Fruit fly (Drosophila melanogaster) Kc167 (cell line): ENCODE data around the gene CG18809.

Experiments used
- Myc ChIP-seq: fragments of >200 bp; optimal IDR thresholded peaks from 2 replicates; lab custom pipeline; 2017; ENCODE audit warnings: missing external identifiers
- Sin3A ChIP-seq: fragments of >200 bp; optimal IDR thresholded peaks from 2 replicates; lab custom pipeline; 2018; ENCODE audit warnings: missing external identifiers
- h ChIP-seq: fragments of >200 bp; optimal IDR thresholded peaks from 3 replicates; lab custom pipeline; 2018; ENCODE audit warnings: missing external identifiers
- insv ChIP-seq: fragments of >200 bp; optimal IDR thresholded peaks from 3 replicates; lab custom pipeline; 2018; ENCODE audit warnings: missing external identifiers
- psq ChIP-seq: fragments of >200 bp; optimal IDR thresholded peaks from 2 replicates; lab custom pipeline; 2017; ENCODE audit warnings: missing external identifiers
- ttk ChIP-seq: sonication (Bioruptor generic); optimal IDR thresholded peaks from 2 replicates; lab custom pipeline; 2017; ENCODE audit warnings: missing external identifiers

Gene CG18809

DNA sequence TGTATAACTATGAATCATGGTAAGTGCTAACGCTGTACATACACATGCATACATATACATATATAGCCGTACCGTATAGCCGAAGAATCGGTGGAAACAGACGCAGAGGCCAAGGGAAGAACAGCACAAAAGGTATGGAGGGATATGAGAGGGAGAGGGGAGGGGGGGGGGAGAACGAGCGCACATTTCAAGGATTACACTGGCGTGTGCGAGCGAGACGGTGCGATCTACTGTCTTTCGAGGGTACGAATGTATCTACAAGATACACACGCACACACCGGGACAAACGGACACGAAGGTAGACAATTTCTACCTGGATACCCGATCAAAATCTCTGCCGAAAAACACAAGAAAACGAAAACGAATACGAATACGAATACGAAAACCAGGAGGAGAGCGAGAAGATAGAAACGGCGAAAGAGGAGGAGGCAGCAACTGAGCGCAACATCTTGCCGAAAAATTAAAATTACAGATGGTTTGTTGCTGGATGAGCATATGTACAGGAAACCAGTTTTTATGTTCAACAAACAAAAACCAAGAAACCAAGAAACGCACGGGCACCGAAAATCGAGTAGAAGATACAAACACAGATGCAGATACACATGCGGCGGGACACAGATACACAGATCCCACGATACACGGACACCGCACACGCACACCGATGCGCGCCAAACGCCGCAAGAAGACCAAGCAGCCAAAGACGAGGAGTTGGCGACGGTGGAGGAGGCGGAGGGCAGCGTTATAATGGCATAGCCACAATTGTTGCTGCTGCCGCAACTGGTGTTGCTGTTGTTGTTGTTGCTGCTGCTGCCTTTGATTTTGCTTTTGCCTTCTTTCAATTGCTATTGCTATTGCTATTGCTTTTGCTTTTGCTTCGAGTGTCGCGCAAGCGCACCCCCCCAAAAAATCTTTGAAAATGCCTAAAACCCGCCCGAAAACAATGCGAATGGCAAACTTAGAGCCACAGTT lies 29.9 kb upstream of the CG18809 start:
- TF ChIP-seq insv (lab: Kevin White, UChicago) (no peak), h (lab: Kevin White, UChicago) (no peak), Myc (lab: Kevin White, UChicago) (no peak), psq (lab: Kevin White, UChicago) (no peak), ttk (lab: Kevin White, UChicago) (no peak), Sin3A (no peak)

DNA sequence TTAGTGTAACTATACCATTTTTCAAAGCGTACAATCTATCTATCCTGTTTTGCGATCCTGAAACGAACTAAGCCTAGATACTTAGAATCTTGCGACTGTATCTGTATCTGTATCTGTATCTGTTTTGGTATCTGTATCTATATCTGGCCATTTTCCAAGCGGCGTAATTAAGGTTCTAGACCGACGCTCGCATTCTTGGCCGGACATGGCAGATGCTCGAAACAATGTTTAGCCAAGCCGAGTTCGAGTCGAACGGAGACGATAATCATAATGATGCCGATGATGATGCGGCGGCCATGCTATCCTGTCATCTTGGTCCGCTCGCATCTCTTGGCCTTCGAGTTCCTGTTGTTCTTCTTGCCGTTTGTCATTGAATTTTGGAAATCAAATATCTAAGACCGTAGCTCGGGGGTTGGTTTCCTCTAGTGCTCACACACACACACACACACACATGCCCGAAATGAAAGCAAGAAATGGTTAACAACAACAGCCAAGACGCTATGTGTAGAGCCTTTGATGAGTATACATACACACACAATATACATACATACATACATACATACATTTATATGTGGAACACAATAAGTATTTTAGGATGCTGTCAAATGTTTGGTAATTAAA lies 28.0 kb upstream of the CG18809 start:
- TF ChIP-seq h (lab: Kevin White, UChicago) (no peak), insv (lab: Kevin White, UChicago) (no peak), ttk (lab: Kevin White, UChicago) (no peak), psq (lab: Kevin White, UChicago) (no peak), Sin3A (no peak), Myc (lab: Kevin White, UChicago) (no peak)

DNA sequence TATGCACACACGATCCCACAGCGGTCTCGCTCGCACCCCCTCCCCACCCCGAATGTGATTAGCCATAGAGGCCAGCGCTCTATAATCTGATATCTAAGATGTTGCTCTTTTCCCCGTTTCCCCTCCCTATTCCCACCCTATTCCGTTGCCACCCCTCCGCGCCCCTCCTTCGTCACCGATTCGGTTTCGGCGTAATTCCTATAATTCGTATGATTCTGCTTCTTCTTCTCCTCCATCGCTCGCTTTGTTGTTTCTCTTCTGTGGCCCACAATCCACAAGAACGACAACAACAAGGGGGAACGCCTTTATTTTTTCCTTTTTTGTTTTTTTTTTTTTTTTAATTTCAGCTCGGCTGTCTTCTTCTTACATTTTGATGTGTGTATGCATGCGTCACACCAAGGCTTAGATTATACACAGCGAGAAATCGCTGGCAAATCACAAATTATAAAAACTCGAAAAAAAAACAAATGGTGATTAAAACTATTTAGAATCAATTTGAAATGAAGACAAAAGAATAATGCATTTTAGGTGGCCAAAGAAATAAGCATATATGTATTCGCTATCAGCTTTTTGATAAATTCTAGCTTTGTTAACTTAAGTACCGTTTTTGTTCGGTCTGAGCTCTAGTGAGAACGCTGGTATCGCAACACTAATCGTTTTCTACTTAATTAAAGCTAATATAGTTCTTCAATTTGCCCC lies 25.8 kb upstream of the CG18809 start:
- TF ChIP-seq h (lab: Kevin White, UChicago) (no peak), ttk (lab: Kevin White, UChicago) (no peak), insv (lab: Kevin White, UChicago) (no peak), Sin3A (no peak), Myc (lab: Kevin White, UChicago) (no peak), psq (lab: Kevin White, UChicago) (no peak)

DNA sequence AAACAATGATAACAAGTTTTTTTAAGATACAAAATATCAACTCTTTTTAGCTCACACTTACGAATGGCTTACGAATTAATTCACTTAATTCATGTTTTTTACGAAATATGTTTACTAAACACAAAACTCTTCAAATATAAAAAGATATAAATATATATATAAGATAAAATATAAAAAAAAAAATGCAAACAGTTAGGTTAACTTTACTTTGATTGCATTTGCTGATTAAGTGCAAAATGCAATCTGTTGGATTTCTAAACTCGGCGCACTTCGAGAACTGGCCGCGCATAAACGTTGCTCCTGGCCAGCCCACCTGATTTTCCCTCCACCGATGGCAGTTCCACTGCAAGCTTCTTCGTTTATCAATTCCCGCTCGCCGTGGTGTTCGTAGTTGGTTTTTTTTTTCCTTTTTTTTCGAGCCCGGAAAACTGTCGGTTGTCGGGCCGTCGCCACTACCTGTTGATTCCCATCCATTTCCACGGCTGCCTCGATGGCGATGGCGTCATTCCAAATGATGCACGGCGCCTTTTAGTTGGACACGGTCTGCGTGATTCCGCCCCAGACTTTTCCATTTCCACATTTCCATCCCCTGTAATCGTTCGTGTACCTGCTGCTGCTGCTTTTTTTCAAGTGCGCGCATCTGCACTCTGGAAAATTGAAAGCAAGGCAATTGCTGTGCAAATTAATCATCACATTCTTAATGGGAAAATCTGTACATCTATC lies 21.5 kb upstream of the CG18809 start:
- TF ChIP-seq ttk (lab: Kevin White, UChicago) (no peak), h (lab: Kevin White, UChicago) (no peak), psq (lab: Kevin White, UChicago) (no peak), Myc (lab: Kevin White, UChicago) (no peak), insv (lab: Kevin White, UChicago) (no peak)

DNA sequence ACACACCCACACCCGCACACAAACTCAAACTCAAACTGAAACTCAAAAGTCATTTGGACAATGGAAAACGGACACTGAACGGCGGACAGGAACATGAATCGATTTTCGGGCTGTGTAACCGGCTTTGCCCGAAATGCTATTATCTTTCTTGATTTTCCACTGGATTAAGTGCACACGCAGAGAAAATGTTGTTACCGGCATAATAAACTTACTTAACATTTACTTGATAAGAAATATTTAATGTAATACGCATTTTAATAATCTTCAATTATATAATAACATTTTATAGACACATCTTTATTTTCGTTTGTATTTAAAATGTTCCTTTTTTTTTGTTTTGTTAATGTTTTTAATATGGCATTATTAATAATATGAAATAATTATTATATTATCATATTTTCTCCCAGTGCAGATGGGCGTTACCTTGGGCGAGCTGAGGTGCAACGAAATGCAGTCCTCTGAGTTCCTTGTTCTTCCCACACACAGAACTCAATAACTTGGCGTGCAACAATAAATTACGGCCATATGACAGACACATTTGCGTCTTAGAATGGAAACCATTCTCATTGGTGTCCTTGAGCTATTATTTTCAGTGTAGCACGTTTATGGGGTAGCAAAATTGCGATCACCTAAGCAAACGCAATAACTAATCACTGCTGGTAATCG lies 20.8 kb upstream of the CG18809 start, which contains the start of gene CG12702:
Gene CG12702, minus strand, starts transcription at position 51 of the 666 bp plus-strand sequence.
- no peak for TF ChIP-seq Myc (lab: Kevin White, UChicago)
- TF ChIP-seq Sin3A: no peak
- TF ChIP-seq h (lab: Kevin White, UChicago): no peak

DNA sequence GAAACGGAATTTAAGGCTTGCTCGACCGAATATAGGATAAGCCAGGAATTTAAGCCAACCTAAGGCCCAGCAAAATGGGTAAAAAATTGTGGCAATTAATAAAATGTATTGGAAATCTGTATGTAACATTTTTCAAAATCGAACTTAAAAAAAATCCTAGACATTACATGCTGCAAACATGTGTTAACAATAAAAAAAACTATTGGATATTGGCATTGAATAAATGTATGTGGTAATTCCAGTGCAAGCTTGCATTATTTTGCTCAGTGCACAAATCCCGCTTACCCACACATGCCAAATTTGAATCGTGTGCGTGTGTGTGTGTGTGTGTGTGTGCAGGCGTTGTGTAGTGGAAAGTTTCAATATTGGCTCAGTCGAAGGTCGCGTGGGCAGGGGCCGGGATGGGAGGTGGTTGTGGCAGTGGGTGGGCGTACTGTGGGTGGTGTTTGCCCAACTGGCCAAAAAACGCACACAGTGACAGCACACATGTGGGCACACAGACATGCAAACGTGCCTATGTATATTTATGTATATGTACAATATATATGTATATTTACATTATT lies 19.4 kb upstream of the CG18809 start:
- no peak for TF ChIP-seq Myc (lab: Kevin White, UChicago)
- no peak for TF ChIP-seq ttk (lab: Kevin White, UChicago)
- TF ChIP-seq insv (lab: Kevin White, UChicago): no peak
- no peak for TF ChIP-seq Sin3A
- no peak for TF ChIP-seq h (lab: Kevin White, UChicago)
- TF ChIP-seq psq (lab: Kevin White, UChicago): no peak

DNA sequence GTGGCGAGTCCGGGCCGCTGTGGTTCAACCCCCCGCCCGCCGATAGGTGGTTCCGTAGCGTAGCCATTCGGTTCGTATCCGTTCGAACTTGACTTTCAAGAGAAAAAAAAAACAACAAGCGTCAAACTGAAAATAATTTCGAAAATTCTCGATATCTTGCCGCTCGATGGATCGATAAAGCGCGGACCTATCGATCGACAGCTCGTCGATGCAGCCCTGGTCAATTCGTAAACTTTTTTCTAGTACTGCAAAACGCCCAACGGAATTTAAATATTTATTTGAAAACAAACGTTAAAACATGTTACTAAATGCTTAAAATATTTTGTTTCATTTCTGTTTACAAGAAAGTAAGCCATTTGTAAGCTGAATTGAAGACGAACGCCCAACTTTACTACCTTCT lies 18.0 kb upstream of the CG18809 start:
- TF ChIP-seq h (lab: Kevin White, UChicago): no peak

DNA sequence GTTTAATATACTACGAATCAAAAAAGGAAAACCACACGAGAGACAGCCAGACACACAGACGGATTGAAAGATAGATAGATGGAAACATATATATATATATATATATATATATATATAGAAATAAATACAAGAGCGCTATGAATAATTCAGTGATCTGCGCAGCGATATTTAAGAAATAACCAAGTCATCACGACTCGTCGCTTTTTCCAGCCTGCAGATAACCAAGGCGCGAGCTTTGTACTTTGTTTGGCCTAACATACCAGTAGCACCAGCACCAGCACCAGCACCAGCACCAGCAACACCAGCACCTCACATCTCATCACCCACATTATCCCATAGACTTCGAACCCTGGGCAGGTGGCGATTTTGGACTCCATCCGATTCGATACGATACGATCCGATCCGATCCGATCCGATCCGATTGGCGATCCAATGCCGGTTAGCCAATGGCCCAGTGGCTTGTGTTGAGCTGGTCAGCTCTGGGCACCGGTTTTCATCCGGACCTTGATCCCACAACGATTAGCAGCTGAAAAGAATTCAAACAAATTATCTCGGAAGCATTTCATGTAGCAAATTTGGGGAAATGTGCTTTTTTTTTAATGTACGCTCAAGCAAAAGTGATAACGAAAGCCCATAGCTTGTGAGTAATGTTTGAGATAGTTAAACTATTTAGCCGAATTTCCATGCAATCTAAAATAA lies 10.7 kb upstream of the CG18809 start:
- no peak for TF ChIP-seq Myc (lab: Kevin White, UChicago)
- no peak for TF ChIP-seq h (lab: Kevin White, UChicago)
- no peak for TF ChIP-seq ttk (lab: Kevin White, UChicago)
- TF ChIP-seq insv (lab: Kevin White, UChicago): no peak
- no peak for TF ChIP-seq Sin3A

DNA sequence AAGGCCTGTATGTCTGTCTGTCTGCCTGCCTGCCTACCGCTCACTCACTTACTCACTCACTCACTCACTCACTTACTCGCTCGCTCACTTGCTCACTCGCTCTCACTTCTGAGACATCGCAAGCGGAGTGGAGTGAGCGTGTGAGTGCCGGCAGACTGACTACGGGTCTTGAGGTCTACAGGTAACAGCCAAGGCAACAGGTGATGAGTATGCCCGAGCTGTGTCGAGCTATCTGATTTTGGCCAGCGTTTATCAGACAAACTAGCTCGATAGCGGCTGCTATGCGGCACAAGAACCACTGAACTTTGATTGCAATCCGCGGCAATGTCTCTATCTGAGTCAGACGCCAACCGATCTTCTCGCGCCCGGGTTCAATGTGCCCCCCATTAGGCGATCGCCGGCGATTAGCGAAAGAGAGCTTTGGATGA lies 10.0 kb upstream of the CG18809 start:
- TF ChIP-seq psq (lab: Kevin White, UChicago) (no peak), Myc (lab: Kevin White, UChicago) (no peak), Sin3A (no peak), insv (lab: Kevin White, UChicago) (no peak), ttk (lab: Kevin White, UChicago) (no peak), h (lab: Kevin White, UChicago) (no peak)

DNA sequence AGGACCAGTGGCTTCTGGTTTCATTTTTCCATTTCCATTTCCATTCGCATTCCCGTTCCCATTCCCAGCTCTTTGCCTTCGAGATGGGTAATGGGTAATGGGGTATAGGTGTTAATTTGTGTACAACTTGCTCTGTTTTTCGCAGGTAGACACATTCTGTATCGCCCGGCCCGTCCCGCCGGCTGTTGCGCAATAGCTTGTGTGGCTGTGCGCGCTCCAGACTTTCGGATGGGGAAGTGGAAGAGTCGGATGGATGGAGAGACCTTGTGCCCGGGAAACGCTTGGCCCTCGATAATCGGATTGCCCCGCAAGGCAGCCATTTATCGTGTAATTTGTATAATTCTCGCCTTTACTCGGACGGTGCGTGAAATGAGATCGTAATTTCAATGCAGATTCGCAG lies 9.6 kb upstream of the CG18809 start:
- TF ChIP-seq psq (lab: Kevin White, UChicago) (no peak), Sin3A (no peak), h (lab: Kevin White, UChicago) (no peak), insv (lab: Kevin White, UChicago) (no peak), Myc (lab: Kevin White, UChicago) (no peak), ttk (lab: Kevin White, UChicago) (no peak)
